Worm (Caenorhabditis elegans) whole organism, L1 larva: ENCODE measurements around the gene C44B9.2.
A peak's percentile ranks its signal among the peaks of the same experiment; 100 is the strongest.

Experiments
- ama-1 ChIP-seq: fragments of 150-350 bp; optimal IDR thresholded peaks from 2 replicates; lab custom pipeline; 2014
- elt-3 ChIP-seq, 6 experiments: fragments of 150-350 bp in 1 of 6; sonication (generic microtip); optimal IDR thresholded peaks; 2 replicates each; lab custom pipeline; 2017 to 2018; ENCODE audit warnings: missing biosample characterization in 6 of 6, missing genetic modification characterization in 6 of 6, inconsistent platforms in 1 of 6
- fkh-10 ChIP-seq: sonication (generic microtip); optimal IDR thresholded peaks from 2 replicates; lab custom pipeline; 2017; ENCODE audit warnings: missing biosample characterization, missing genetic modification reagents, missing genetic modification characterization
- irx-1 ChIP-seq: sonication (generic microtip); optimal IDR thresholded peaks from 2 replicates; lab custom pipeline; 2016; ENCODE audit warnings: missing genetic modification characterization, missing compliant biosample characterization
- lsy-2 ChIP-seq, 2 experiments: fragments of 150-350 bp; optimal IDR thresholded peaks; 2 replicates each; lab custom pipeline; 2014; ENCODE audit warnings: missing biosample characterization in 2 of 2, missing genetic modification characterization in 2 of 2
- nhr-12 ChIP-seq: sonication (generic microtip); optimal IDR thresholded peaks from 2 replicates; lab custom pipeline; 2017; ENCODE audit warnings: missing biosample characterization, missing genetic modification characterization
- nhr-28 ChIP-seq: fragments of 150-350 bp; optimal IDR thresholded peaks from 2 replicates; lab custom pipeline; 2014; ENCODE audit warnings: missing biosample characterization, missing genetic modification characterization
- nhr-77 ChIP-seq: fragments of 150-350 bp; optimal IDR thresholded peaks from 2 replicates; lab custom pipeline; 2014; ENCODE audit warnings: missing biosample characterization, missing genetic modification characterization
- nhr-85 ChIP-seq: sonication (generic microtip); peaks from one replicate; lab custom pipeline; 2016; ENCODE audit warnings: missing genetic modification characterization, inconsistent platforms, missing compliant biosample characterization
- pqm-1 ChIP-seq: sonication (generic microtip); optimal IDR thresholded peaks from 3 replicates; lab custom pipeline; 2017; ENCODE audit warnings: missing biosample characterization, missing genetic modification characterization

ce11 chrIII:10903009-10903609, 27.9 kb downstream of the C44B9.2 start:
- TF ChIP-seq fkh-10 (GFP tag; lab: Kevin White, UChicago) (peak; percentile 50), pqm-1 (tag; lab: Kevin White, UChicago) (no peak), nhr-77 (tag; lab: Kevin White, UChicago) (no peak), lsy-2 (tag; optimal IDR thresholded peaks at IDR 0.05; lab: Kevin White, UChicago) (peak; percentile 10 to 30), ama-1 (lab: Kevin White, UChicago) (no peak), nhr-12 (no peak), elt-3 (tag; optimal IDR thresholded peaks at IDR 0.05; lab: Kevin White, UChicago) (no peak), nhr-85 (tag; lab: Kevin White, UChicago) (no peak), nhr-28 (tag; lab: Kevin White, UChicago) (no peak), irx-1 (tag; lab: Kevin White, UChicago) (no peak)
